Worm (Caenorhabditis elegans) whole organism, L3 larva: Measurements from ENCODE around the gene rde-1.

ENCODE experiments used
- R02D3.7 ChIP-seq: fragments of 150-350 bp; optimal IDR thresholded peaks from 2 replicates; lab custom pipeline; 2014; ENCODE audit warnings: missing biosample characterization, missing genetic modification characterization
- ZK546.5 ChIP-seq: sonication (generic microtip); optimal IDR thresholded peaks from 2 replicates; lab custom pipeline; 2017; ENCODE audit warnings: missing biosample characterization, missing genetic modification characterization
- aly-2 ChIP-seq: fragments of 150-350 bp; optimal IDR thresholded peaks from 2 replicates; lab custom pipeline; 2014; ENCODE audit warnings: missing biosample characterization, missing genetic modification characterization
- ama-1 ChIP-seq: fragments of 150-350 bp; optimal IDR thresholded peaks from 2 replicates; lab custom pipeline; 2018
- ceh-28 ChIP-seq: fragments of 150-350 bp; optimal IDR thresholded peaks from 2 replicates; lab custom pipeline; 2014; ENCODE audit warnings: missing biosample characterization, missing genetic modification reagents, missing genetic modification characterization
- ceh-82 ChIP-seq: fragments of 150-350 bp; optimal IDR thresholded peaks from 2 replicates; lab custom pipeline; 2014; ENCODE audit warnings: missing biosample characterization, missing genetic modification characterization
- ceh-9 ChIP-seq: sonication (generic microtip); optimal IDR thresholded peaks from 2 replicates; lab custom pipeline; 2018; ENCODE audit warnings: missing biosample characterization, missing genetic modification characterization
- egl-27 ChIP-seq: sonication (generic microtip); optimal IDR thresholded peaks from 4 replicates; lab custom pipeline; 2017; ENCODE audit warnings: missing biosample characterization, missing genetic modification reagents, missing genetic modification characterization
- egl-5 ChIP-seq: fragments of 150-350 bp; optimal IDR thresholded peaks from 2 replicates; lab custom pipeline; 2017; ENCODE audit warnings: missing biosample characterization, missing genetic modification reagents, missing genetic modification characterization, inconsistent platforms
- elt-1 ChIP-seq: fragments of 150-350 bp; optimal IDR thresholded peaks from 2 replicates; lab custom pipeline; 2014; ENCODE audit warnings: missing biosample characterization, missing genetic modification characterization
- elt-2 ChIP-seq: sonication (generic microtip); optimal IDR thresholded peaks from 2 replicates; lab custom pipeline; 2016; ENCODE audit warnings: missing genetic modification reagents, mild to moderate bottlenecking, missing genetic modification characterization, missing compliant biosample characterization
- fkh-2 ChIP-seq: fragments of 150-350 bp; optimal IDR thresholded peaks from 2 replicates; lab custom pipeline; 2014; ENCODE audit warnings: missing biosample characterization, missing genetic modification reagents, missing genetic modification characterization
- hmg-11 ChIP-seq: sonication (generic microtip); optimal IDR thresholded peaks from 2 replicates; lab custom pipeline; 2016; ENCODE audit warnings: missing genetic modification characterization, missing compliant biosample characterization
- jun-1 ChIP-seq: fragments of 150-350 bp; optimal IDR thresholded peaks from 2 replicates; lab custom pipeline; 2014; ENCODE audit warnings: missing biosample characterization, missing genetic modification reagents, missing genetic modification characterization
- lin-15B ChIP-seq: fragments of 150-350 bp; optimal IDR thresholded peaks from 2 replicates; lab custom pipeline; 2014; ENCODE audit warnings: missing biosample characterization, missing genetic modification characterization
- lin-39 ChIP-seq: fragments of 150-350 bp; optimal IDR thresholded peaks from 2 replicates; lab custom pipeline; 2018; ENCODE audit warnings: missing biosample characterization, missing genetic modification reagents, missing genetic modification characterization
- lsy-12 ChIP-seq: sonication (generic microtip); optimal IDR thresholded peaks from 2 replicates; lab custom pipeline; 2016; ENCODE audit warnings: mild to moderate bottlenecking, missing genetic modification characterization, missing compliant biosample characterization
- mdl-1 ChIP-seq: fragments of 150-350 bp; optimal IDR thresholded peaks from 2 replicates; lab custom pipeline; 2014; ENCODE audit warnings: missing biosample characterization, missing genetic modification characterization
- nfya-1 ChIP-seq: sonication (generic microtip); optimal IDR thresholded peaks from 2 replicates; lab custom pipeline; 2017; ENCODE audit warnings: missing genetic modification characterization, mild to moderate bottlenecking, missing compliant biosample characterization, antibody characterized with exemption, moderate library complexity; ENCODE audit not compliant: insufficient read depth
- nhr-11 ChIP-seq: fragments of 150-350 bp; optimal IDR thresholded peaks from 2 replicates; lab custom pipeline; 2014; ENCODE audit warnings: missing biosample characterization, missing genetic modification characterization
- nhr-12 ChIP-seq: fragments of 150-350 bp; optimal IDR thresholded peaks from 2 replicates; lab custom pipeline; 2014; ENCODE audit warnings: missing biosample characterization, missing genetic modification characterization
- nhr-23 ChIP-seq: fragments of 150-350 bp; optimal IDR thresholded peaks from 2 replicates; lab custom pipeline; 2014; ENCODE audit warnings: missing biosample characterization, missing genetic modification reagents, missing genetic modification characterization
- nhr-237 ChIP-seq: fragments of 150-350 bp; optimal IDR thresholded peaks from 2 replicates; lab custom pipeline; 2014; ENCODE audit warnings: missing biosample characterization, missing genetic modification characterization
- nhr-25 ChIP-seq: sonication (generic microtip); optimal IDR thresholded peaks from 2 replicates; lab custom pipeline; 2017; ENCODE audit warnings: missing biosample characterization, missing genetic modification characterization
- nhr-43 ChIP-seq: sonication (generic microtip); optimal IDR thresholded peaks from 2 replicates; lab custom pipeline; 2016; ENCODE audit warnings: mild to moderate bottlenecking, missing genetic modification characterization, missing compliant biosample characterization; ENCODE audit not compliant: poor library complexity, severe bottlenecking
- nhr-67 ChIP-seq: fragments of 150-350 bp; optimal IDR thresholded peaks from 2 replicates; lab custom pipeline; 2014; ENCODE audit warnings: missing biosample characterization, missing genetic modification characterization
- nhr-77 ChIP-seq: fragments of 150-350 bp; optimal IDR thresholded peaks from 2 replicates; lab custom pipeline; 2014; ENCODE audit warnings: missing biosample characterization, missing genetic modification characterization
- pha-4 ChIP-seq: fragments of 150-350 bp; optimal IDR thresholded peaks from 2 replicates; lab custom pipeline; 2014; ENCODE audit warnings: missing biosample characterization, missing genetic modification reagents, missing genetic modification characterization
- pqm-1 ChIP-seq: fragments of 150-350 bp; optimal IDR thresholded peaks from 2 replicates; lab custom pipeline; 2017; ENCODE audit warnings: missing biosample characterization, missing genetic modification characterization, inconsistent platforms
- sea-2 ChIP-seq: fragments of 150-350 bp; sonication (generic microtip); optimal IDR thresholded peaks from 4 replicates; lab custom pipeline; 2014; ENCODE audit warnings: missing biosample characterization, missing genetic modification reagents, missing genetic modification characterization
- skn-1 ChIP-seq: fragments of 150-350 bp; optimal IDR thresholded peaks from 2 replicates; lab custom pipeline; 2014; ENCODE audit warnings: missing biosample characterization, missing genetic modification characterization
- snpc-4 ChIP-seq: fragments of 150-350 bp; optimal IDR thresholded peaks from 2 replicates; lab custom pipeline; 2014; ENCODE audit warnings: missing biosample characterization, missing genetic modification characterization
- tbx-2 ChIP-seq: sonication (generic microtip); optimal IDR thresholded peaks from 2 replicates; lab custom pipeline; 2016; ENCODE audit warnings: mild to moderate bottlenecking, missing genetic modification characterization, missing compliant biosample characterization
- unc-39 ChIP-seq: sonication (generic microtip); optimal IDR thresholded peaks from 4 replicates; lab custom pipeline; 2017; ENCODE audit warnings: missing biosample characterization, missing genetic modification characterization
- unc-62 ChIP-seq: fragments of 150-350 bp; sonication (generic microtip); optimal IDR thresholded peaks from 4 replicates; lab custom pipeline; 2014; ENCODE audit warnings: missing biosample characterization, missing genetic modification reagents, missing genetic modification characterization
- ztf-11 ChIP-seq: fragments of 150-350 bp; optimal IDR thresholded peaks from 2 replicates; lab custom pipeline; 2014; ENCODE audit warnings: missing biosample characterization, missing genetic modification characterization

Gene rde-1

DNA sequence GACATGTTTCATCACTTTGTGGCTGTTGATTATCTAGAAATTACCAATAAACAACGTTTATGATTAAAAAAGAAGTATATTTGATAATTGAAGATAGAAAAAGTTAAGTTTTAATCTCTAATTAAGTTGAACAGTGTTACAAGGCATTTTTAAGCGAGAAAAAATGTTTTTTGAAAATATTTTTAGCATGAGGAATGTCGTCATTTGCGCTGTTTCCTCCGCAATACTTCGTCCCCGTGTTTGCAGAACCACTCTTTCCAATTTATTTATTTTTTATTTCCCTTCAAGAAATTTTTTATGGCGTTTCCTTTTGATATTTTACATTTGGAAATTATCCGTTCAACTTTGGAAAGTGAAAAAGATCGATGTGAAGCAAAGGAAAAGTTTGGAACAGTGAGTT lies at the start of gene rde-1, which contains the start of gene trpp-6:
rde-1 (minus strand) TSS at position 33 of the 400 bp plus-strand sequence.
trpp-6 (plus strand) TSS at position 286 of the 400 bp plus-strand sequence.
- no peak for TF ChIP-seq aly-2 (tag; lab: Kevin White, UChicago)
- no peak for TF ChIP-seq egl-27 (tag; lab: Kevin White, UChicago)
- TF ChIP-seq nfya-1 (tag; lab: Kevin White, UChicago): peak; percentile 23
- TF ChIP-seq snpc-4: no peak
- peak; percentile 37 for TF ChIP-seq hmg-11 (tag; lab: Kevin White, UChicago)
- no peak for TF ChIP-seq unc-39 (tag; lab: Kevin White, UChicago)
- no peak for TF ChIP-seq sea-2
- TF ChIP-seq ceh-28 (tag; lab: Kevin White, UChicago): no peak

DNA sequence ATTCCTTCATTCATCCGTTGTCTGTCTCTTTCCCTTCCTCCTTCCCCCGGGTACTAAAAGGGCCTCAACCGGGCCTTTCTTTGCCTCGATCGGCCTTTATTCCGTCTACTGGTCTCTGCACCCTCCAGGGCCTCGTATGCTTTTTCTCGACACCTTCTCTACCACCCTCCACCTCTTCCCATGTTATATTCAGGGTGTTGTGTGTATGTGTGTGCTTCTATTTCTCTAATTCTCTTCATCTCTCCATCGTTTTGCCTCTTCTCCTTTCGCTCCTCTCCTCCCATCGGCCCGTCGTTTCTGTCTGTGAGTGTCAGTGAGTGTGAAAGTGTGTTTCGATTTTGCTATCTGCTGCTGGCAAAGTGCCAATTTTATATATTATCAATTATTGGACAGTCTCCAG lies 48.4 kb upstream of the rde-1 start:
- peak; percentile 2 for TF ChIP-seq mdl-1
- peak; percentile 43 for TF ChIP-seq lsy-12 (tag; lab: Kevin White, UChicago)
- TF ChIP-seq lin-15B (tag; lab: Kevin White, UChicago): peak; percentile 36
- no peak for TF ChIP-seq egl-5 (tag; lab: Kevin White, UChicago)
- peak; percentile 87 for TF ChIP-seq nfya-1 (tag; lab: Kevin White, UChicago)
- peak; percentile 46 for TF ChIP-seq lin-39
- no peak for TF ChIP-seq ceh-82
- no peak for TF ChIP-seq nhr-11 (tag; lab: Kevin White, UChicago)
- no peak for TF ChIP-seq elt-1 (tag; lab: Kevin White, UChicago)
- TF ChIP-seq nhr-237 (tag; lab: Kevin White, UChicago): no peak
- TF ChIP-seq ama-1: no peak
- peak; percentile 58 for TF ChIP-seq skn-1 (tag; lab: Kevin White, UChicago)
- TF ChIP-seq nhr-25 (tag; lab: Kevin White, UChicago): peak; percentile 78
- no peak for TF ChIP-seq nhr-12
- no peak for TF ChIP-seq nhr-67 (tag; lab: Kevin White, UChicago)
- no peak for TF ChIP-seq ztf-11 (tag; lab: Kevin White, UChicago)
- TF ChIP-seq ZK546.5 (tag; lab: Kevin White, UChicago): no peak
- TF ChIP-seq ceh-28 (tag; lab: Kevin White, UChicago): no peak
- peak; percentile 23 for TF ChIP-seq unc-62
- peak; percentile 93 for TF ChIP-seq pha-4 (tag; lab: Kevin White, UChicago)
- TF ChIP-seq snpc-4: peak; percentile 59
- TF ChIP-seq tbx-2 (tag; lab: Kevin White, UChicago): peak; percentile 6
- TF ChIP-seq jun-1 (tag; lab: Kevin White, UChicago): peak; percentile 65
- no peak for TF ChIP-seq nhr-77 (tag; lab: Kevin White, UChicago)
- peak; percentile 76 for TF ChIP-seq hmg-11 (tag; lab: Kevin White, UChicago)
- peak; percentile 67 for TF ChIP-seq nhr-23 (tag; lab: Kevin White, UChicago)
- TF ChIP-seq elt-2 (tag; lab: Kevin White, UChicago): peak; percentile 89
- peak; percentile 32 for TF ChIP-seq nhr-43 (tag; lab: Kevin White, UChicago)
- TF ChIP-seq pqm-1 (tag; lab: Kevin White, UChicago): peak; percentile 83
- no peak for TF ChIP-seq fkh-2 (tag; lab: Kevin White, UChicago)
- TF ChIP-seq, all 47 proteins: peak for 17

DNA sequence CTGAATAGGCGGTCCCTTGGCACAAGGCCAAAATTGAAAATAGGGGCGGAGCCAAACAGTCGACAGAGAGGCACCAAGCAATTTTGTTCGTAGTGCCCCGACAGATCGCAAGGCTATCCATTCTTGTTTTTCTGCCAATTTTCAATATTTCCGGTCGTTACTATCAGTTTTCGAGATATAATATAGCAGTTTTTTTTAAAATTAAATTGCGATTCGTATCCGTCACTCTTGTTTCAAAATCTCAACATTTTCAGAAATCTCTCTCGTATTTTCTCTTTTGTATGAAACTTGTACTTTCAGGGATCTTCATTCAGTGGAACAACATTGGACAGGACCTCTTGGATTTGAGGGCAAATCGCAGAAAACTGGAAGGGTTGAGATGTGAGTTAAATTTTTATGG lies 45.6 kb upstream of the rde-1 start, which contains the start of gene F57A8.1:
F57A8.1 (plus strand) TSS at position 301 of the 400 bp plus-strand sequence.
- TF ChIP-seq ztf-11 (tag; lab: Kevin White, UChicago): no peak
- no peak for TF ChIP-seq egl-27 (tag; lab: Kevin White, UChicago)
- TF ChIP-seq nhr-25 (tag; lab: Kevin White, UChicago): no peak
- TF ChIP-seq elt-2 (tag; lab: Kevin White, UChicago): no peak
- TF ChIP-seq nhr-12: no peak
- TF ChIP-seq R02D3.7 (tag; lab: Kevin White, UChicago): no peak
- TF ChIP-seq nhr-77 (tag; lab: Kevin White, UChicago): no peak
- TF ChIP-seq unc-62: no peak
- no peak for TF ChIP-seq nhr-237 (tag; lab: Kevin White, UChicago)
- no peak for TF ChIP-seq nhr-43 (tag; lab: Kevin White, UChicago)
- no peak for TF ChIP-seq ZK546.5 (tag; lab: Kevin White, UChicago)
- TF ChIP-seq tbx-2 (tag; lab: Kevin White, UChicago): no peak
- TF ChIP-seq nhr-23 (tag; lab: Kevin White, UChicago): no peak
- TF ChIP-seq ceh-9 (tag; lab: Kevin White, UChicago): no peak
- TF ChIP-seq, all 47 proteins: peak for 0
